Worm (Caenorhabditis elegans) whole organism, young adult: Measurements from ENCODE around the gene inpp-1.

ENCODE experiments used
- B0261.1 ChIP-seq: sonication (generic microtip); optimal IDR thresholded peaks from 2 replicates; lab custom pipeline; 2016; ENCODE audit warnings: mild to moderate bottlenecking, missing genetic modification characterization, moderate library complexity, missing compliant biosample characterization
- attf-5 ChIP-seq: fragments of 200-800 bp; sonication (Bioruptor generic); optimal IDR thresholded peaks from 2 replicates; lab custom pipeline; 2018; ENCODE audit warnings: mild to moderate bottlenecking, missing genetic modification characterization, missing compliant biosample characterization
- hmg-20 ChIP-seq: fragments of 200-800 bp; sonication (Bioruptor generic); IDR thresholded peaks from 2 replicates; pipeline ENCODE4 v1.3.6; 2022; ENCODE audit warnings: missing genetic modification reagents, missing genetic modification characterization, missing compliant biosample characterization
- nhr-120 ChIP-seq: fragments of 200-800 bp; sonication (Bioruptor generic); IDR thresholded peaks from 2 replicates; pipeline ENCODE4 v1.3.6; 2022; ENCODE audit warnings: missing genetic modification characterization, missing compliant biosample characterization
- snpc-4 ChIP-seq, 5 experiments: fragments of 150-350 bp in 1 of 5; sonication (generic microtip) in 4 of 5; optimal IDR thresholded peaks; 2 replicates each; lab custom pipeline; 2014 to 2018; ENCODE audit warnings: missing genetic modification characterization in 5 of 5, missing biosample characterization in 3 of 5, antibody characterized with exemption in 2 of 5, mild to moderate bottlenecking in 2 of 5, missing compliant biosample characterization in 2 of 5, missing genotype in 2 of 5, moderate library complexity in 2 of 5, missing genetic modification reagents in 1 of 5

DNA sequence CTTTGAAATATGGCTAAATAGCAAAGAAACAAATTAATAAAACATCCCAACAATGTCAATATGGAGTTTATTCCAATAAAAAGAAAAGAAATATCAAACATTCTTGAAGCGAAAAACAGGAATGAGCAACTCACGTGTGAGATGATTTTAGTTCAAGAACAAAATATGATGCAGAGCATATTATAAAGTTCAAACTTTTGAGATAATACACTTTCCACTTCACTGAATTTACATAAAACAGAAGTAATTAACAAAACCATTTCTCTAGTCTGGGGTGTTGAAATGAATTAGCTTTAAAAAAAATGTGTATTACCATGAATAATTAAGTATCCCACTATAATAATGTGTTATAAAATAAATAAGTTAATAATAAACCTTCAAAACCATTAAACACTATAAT is 13.0 kb upstream of the inpp-1 start, which contains the start of gene srd-7:
- no peak for TF ChIP-seq attf-5 (GFP tag; lab: Kevin White, UChicago)
- TF ChIP-seq nhr-120 (GFP tag; lab: Robert Waterston, UW), result no peak
- no peak for TF ChIP-seq hmg-20 (GFP tag; lab: Robert Waterston, UW)
- no peak for TF ChIP-seq B0261.1 (tag; lab: Kevin White, UChicago)
- TF ChIP-seq snpc-4 (GFP tag; optimal IDR thresholded peaks at IDR 0.05; lab: Kevin White, UChicago), result no peak
- no peak for TF ChIP-seq snpc-4 (tag; optimal IDR thresholded peaks at IDR 0.05; lab: Kevin White, UChicago)
